Fruit fly (Drosophila melanogaster): ENCODE measurements around the gene NijC.

DNA sequence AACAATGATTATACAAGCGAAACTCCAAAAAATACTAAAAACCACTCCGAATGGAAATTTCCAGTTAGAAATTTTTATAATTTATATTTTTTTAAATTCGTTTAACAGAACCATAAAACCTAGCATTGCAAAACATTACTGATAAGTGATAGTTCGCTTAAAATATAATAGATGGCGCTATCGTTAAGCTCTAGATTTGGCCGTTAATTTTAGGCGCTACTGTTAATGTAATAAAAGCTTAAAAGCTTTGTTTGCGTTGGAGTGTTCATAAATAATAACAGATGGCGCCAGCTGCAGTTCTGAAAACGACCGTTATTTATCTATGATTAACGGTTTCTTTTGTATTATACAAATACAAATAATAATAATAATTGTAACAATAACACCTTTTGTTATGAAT lies 28.8 kb downstream of the NijC start:
- TF ChIP-seq psq (optimal IDR thresholded peaks at IDR 0.05), result no peak
- no peak for TF ChIP-seq Sin3A (optimal IDR thresholded peaks at IDR 0.05)
- no peak for TF ChIP-seq h (optimal IDR thresholded peaks at IDR 0.05)
- TF ChIP-seq Myc (optimal IDR thresholded peaks at IDR 0.05), result no peak
- no peak for TF ChIP-seq insv (optimal IDR thresholded peaks at IDR 0.05)
- TF ChIP-seq ttk (optimal IDR thresholded peaks at IDR 0.05), result no peak
